Worm (Caenorhabditis elegans) whole organism, late embryonic: ENCODE measurements around the gene mab-21.

Source experiments
- F13H6.1 ChIP-seq: sonication (generic microtip); optimal IDR thresholded peaks from 2 replicates; lab custom pipeline; 2016; ENCODE audit warnings: missing genetic modification characterization, missing compliant biosample characterization
- ceh-14 ChIP-seq: sonication (generic microtip); optimal IDR thresholded peaks from 2 replicates; lab custom pipeline; 2016; ENCODE audit warnings: missing genotype, missing genetic modification characterization, missing compliant biosample characterization
- ceh-18 ChIP-seq: sonication (generic microtip); optimal IDR thresholded peaks from 2 replicates; lab custom pipeline; 2016; ENCODE audit warnings: missing genetic modification characterization, missing compliant biosample characterization
- ceh-45 ChIP-seq: fragments of 200-800 bp; sonication (Bioruptor generic); IDR thresholded peaks from 2 replicates; pipeline ENCODE4 v1.3.6; 2022; ENCODE audit warnings: missing genetic modification reagents, missing genetic modification characterization, missing compliant biosample characterization
- dmd-4 ChIP-seq: sonication (generic microtip); optimal IDR thresholded peaks from 2 replicates; lab custom pipeline; 2016; ENCODE audit warnings: borderline replicate concordance, missing genetic modification characterization, missing compliant biosample characterization
- fkh-6 ChIP-seq: sonication (generic microtip); optimal IDR thresholded peaks from 2 replicates; lab custom pipeline; 2016; ENCODE audit warnings: missing genetic modification characterization, missing compliant biosample characterization
- madf-2 ChIP-seq: sonication (generic microtip); optimal IDR thresholded peaks from 2 replicates; lab custom pipeline; 2017; ENCODE audit warnings: missing genetic modification characterization, missing compliant biosample characterization
- nhr-11 ChIP-seq: fragments of 150-350 bp; optimal IDR thresholded peaks from 2 replicates; lab custom pipeline; 2014; ENCODE audit warnings: missing biosample characterization, missing genetic modification characterization
- pat-9 ChIP-seq: fragments of 200-800 bp; sonication (Bioruptor generic); optimal IDR thresholded peaks from 2 replicates; lab custom pipeline; 2018; ENCODE audit warnings: mild to moderate bottlenecking, missing genetic modification characterization, moderate library complexity, missing compliant biosample characterization
- pha-4 ChIP-seq: fragments of 150-350 bp; optimal IDR thresholded peaks from 2 replicates; lab custom pipeline; 2018; ENCODE audit warnings: missing biosample characterization, missing genetic modification reagents, missing genetic modification characterization
- tbx-2 ChIP-seq: sonication (generic microtip); optimal IDR thresholded peaks from 2 replicates; lab custom pipeline; 2016; ENCODE audit warnings: missing genetic modification characterization, missing compliant biosample characterization

ce11 chrIII:4581495-4581894 lies 19.1 kb upstream of the mab-21 start, which contains the start of gene F35G12.12:
- TF ChIP-seq tbx-2 (no peak), ceh-18 (tag; lab: Kevin White, UChicago) (no peak), dmd-4 (tag; lab: Kevin White, UChicago) (no peak), fkh-6 (tag; lab: Kevin White, UChicago) (no peak), madf-2 (tag; lab: Kevin White, UChicago) (no peak), pat-9 (no peak), ceh-14 (tag; lab: Kevin White, UChicago) (no peak), ceh-45 (GFP tag; lab: Robert Waterston, UW) (no peak), nhr-11 (no peak), F13H6.1 (tag; lab: Kevin White, UChicago) (no peak), pha-4 (tag; lab: Kevin White, UChicago) (no peak)
